Worm (Caenorhabditis elegans): ENCODE data around the gene cct-6.

The cct-6 gene

ce11 chrIII:5833376-5833775 lies 22.1 kb downstream of the cct-6 start, which contains the start of the genes R12B2.13 and mdt-15:
TSS of gene R12B2.13 (minus strand) at chrIII:5833476.
TSS of gene mdt-15 (minus strand) at chrIII:5833751.
- TF ChIP-seq Y75B8A.6 (GFP tag; IDR thresholded peaks at IDR 0.05) (no peak), cey-2 (tag; optimal IDR thresholded peaks at IDR 0.05; ENCODE audit: borderline replicate concordance, insufficient read depth) (no peak), daf-19 (GFP tag; conservative IDR thresholded peaks at IDR 0.05) (no peak), T20F7.1 (GFP tag; optimal IDR thresholded peaks at IDR 0.05) (no peak), F10B5.3 (tag; optimal IDR thresholded peaks at IDR 0.05) (no peak), Y105C5A.15 (GFP tag; IDR thresholded peaks at IDR 0.05) (no peak), duxl-1 (tag; optimal IDR thresholded peaks at IDR 0.05; ENCODE audit: poor library complexity) (no peak), snpc-4 (tag; optimal IDR thresholded peaks at IDR 0.05) (no peak), dve-1 (tag; optimal IDR thresholded peaks at IDR 0.05; ENCODE audit: insufficient read depth) (no peak), php-3 (GFP tag; IDR thresholded peaks at IDR 0.05) (no peak), T26A8.4 (GFP tag; IDR thresholded peaks at IDR 0.05) (no peak), pha-4 (GFP tag; IDR thresholded peaks at IDR 0.05) (no peak), pha-4 (tag; optimal IDR thresholded peaks at IDR 0.05) (no peak), lin-29 (GFP tag; IDR thresholded peaks at IDR 0.05) (no peak)

ce11 chrIII:5832442-5832841 lies 23.0 kb downstream of the cct-6 start:
- TF ChIP-seq nhr-42 (GFP tag; IDR thresholded peaks at IDR 0.05) (no peak), gei-8 (GFP tag; optimal IDR thresholded peaks at IDR 0.05) (no peak), dmd-8 (GFP tag; IDR thresholded peaks at IDR 0.05) (0 out of 2 replicates have a peak, but pooled peaks have one; percentile 21), unc-62 (GFP tag; optimal IDR thresholded peaks at IDR 0.05 in 1 of 2) (peak in 1 of 2 experiments; percentile 79), unc-62 (tag; optimal IDR thresholded peaks at IDR 0.05) (no peak), aha-1 (tag) (peak; percentile 85), dpl-1 (GFP tag; optimal IDR thresholded peaks at IDR 0.05) (no peak), zfp-3 (GFP tag; conservative IDR thresholded peaks at IDR 0.05) (no peak), Y105C5A.15 (GFP tag; IDR thresholded peaks at IDR 0.05) (no peak), sdz-12 (GFP tag; optimal IDR thresholded peaks at IDR 0.05) (no peak), mes-2 (tag; optimal IDR thresholded peaks at IDR 0.05; ENCODE audit: poor library complexity, severe bottlenecking) (no peak), Y5F2A.4 (GFP tag; optimal IDR thresholded peaks at IDR 0.05) (no peak), egl-43 (GFP tag; IDR thresholded peaks at IDR 0.05) (peak; percentile 52; the same call in 1 of the 2 replicates), unc-130 (GFP tag; optimal IDR thresholded peaks at IDR 0.05) (no peak), zip-11 (GFP tag; IDR thresholded peaks at IDR 0.05) (0 out of 2 replicates have a peak, but pooled peaks have one; percentile 30), daf-8 (GFP tag; IDR thresholded peaks at IDR 0.05) (no peak), set-16 (GFP tag; IDR thresholded peaks at IDR 0.05) (peak; percentile 71), Y48G9A.11 (GFP tag; IDR thresholded peaks at IDR 0.05) (no peak), ceh-32 (tag; optimal IDR thresholded peaks at IDR 0.05; ENCODE audit: poor library complexity) (no peak), nhr-77 (tag; optimal IDR thresholded peaks at IDR 0.05) (no peak)

DNA sequence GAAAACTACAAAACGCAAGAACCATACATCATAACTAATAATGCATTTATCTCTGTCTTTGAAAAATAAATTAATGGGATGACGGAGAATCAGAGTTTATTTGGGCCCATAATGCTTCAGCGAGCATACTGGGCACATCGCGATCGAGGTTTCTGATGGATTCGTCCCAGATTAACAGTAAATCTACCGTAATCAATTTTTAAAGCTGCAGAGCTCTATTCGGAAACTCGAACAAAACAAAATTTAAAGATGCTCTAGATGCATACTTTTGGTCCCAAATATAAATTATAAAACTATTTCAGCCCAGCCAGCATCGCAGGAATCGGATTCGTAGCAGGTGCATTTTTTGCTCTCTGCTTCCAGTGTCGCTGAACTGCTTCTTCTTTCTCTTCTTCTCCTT lies 27.4 kb downstream of the cct-6 start:
- 0 out of 2 replicates have a peak, but pooled peaks have one; percentile 19 for TF ChIP-seq mdt-29 (GFP tag; IDR thresholded peaks at IDR 0.05)
- no peak for TF ChIP-seq ceh-28 (tag; optimal IDR thresholded peaks at IDR 0.05)
- TF ChIP-seq zfp-2 (tag; optimal IDR thresholded peaks at IDR 0.05), result no peak
- no peak for TF ChIP-seq ceh-20 (GFP tag; IDR thresholded peaks at IDR 0.05)
- no peak for TF ChIP-seq ZK546.5 (tag; optimal IDR thresholded peaks at IDR 0.05)
- TF ChIP-seq lim-7 (GFP tag; IDR thresholded peaks at IDR 0.05), result peak; percentile 56; the same call in 1 of the 2 replicates
- TF ChIP-seq hmg-1.1 (GFP tag; IDR thresholded peaks at IDR 0.05), result 0 out of 2 replicates have a peak, but pooled peaks have one; percentile 30
- peak; percentile 5 for TF ChIP-seq hlh-11 (tag; optimal IDR thresholded peaks at IDR 0.05)
- TF ChIP-seq lin-38 (GFP tag; IDR thresholded peaks at IDR 0.05), result 0 out of 2 replicates have a peak, but pooled peaks have one; percentile 6
- 0 out of 2 replicates have a peak, but pooled peaks have one; percentile 44 for TF ChIP-seq egl-43 (GFP tag; IDR thresholded peaks at IDR 0.05)
- TF ChIP-seq zag-1 (tag; optimal IDR thresholded peaks at IDR 0.05), result no peak
- no peak for TF ChIP-seq ceh-32 (tag; optimal IDR thresholded peaks at IDR 0.05; ENCODE audit: poor library complexity)
- no peak for TF ChIP-seq saeg-2 (GFP tag; IDR thresholded peaks at IDR 0.05)
- TF ChIP-seq tra-1 (GFP tag; IDR thresholded peaks at IDR 0.05), result 0 out of 2 replicates have a peak, but pooled peaks have one; percentile 11
- TF ChIP-seq nhr-6 (tag; optimal IDR thresholded peaks at IDR 0.05), result no peak
- TF ChIP-seq nhr-11 (tag; optimal IDR thresholded peaks at IDR 0.05), result no peak
- no peak for TF ChIP-seq fos-1 (tag; optimal IDR thresholded peaks at IDR 0.05)
- 0 out of 4 replicates have a peak, but pooled peaks of 1 of the 2 experiments have one; percentile 56 for TF ChIP-seq madf-5 (GFP tag; IDR thresholded peaks at IDR 0.05)
- no peak for TF ChIP-seq zip-11 (GFP tag; IDR thresholded peaks at IDR 0.05)
- peak; percentile 31; the same call in 1 of the 2 replicates for TF ChIP-seq T26A8.4 (GFP tag; IDR thresholded peaks at IDR 0.05)

All from whole organism, L4 larva.